Worm (Caenorhabditis elegans) whole organism, mixed stage, embryonic: Measurements from ENCODE around the gene Y66A7A.7.
A peak's percentile ranks its signal among the peaks of the same experiment; 100 is the strongest.

ENCODE experiments used
- bed-3 ChIP-seq: fragments of 200-800 bp; sonication (Bioruptor generic); optimal IDR thresholded peaks from 3 replicates; lab custom pipeline; 2018; ENCODE audit warnings: mild to moderate bottlenecking, missing genetic modification characterization, moderate library complexity, missing compliant biosample characterization
- blmp-1 ChIP-seq: fragments of 150-350 bp; optimal IDR thresholded peaks from 2 replicates; lab custom pipeline; 2014; ENCODE audit warnings: missing biosample characterization, missing genetic modification characterization
- ceh-39 ChIP-seq: fragments of 150-350 bp; optimal IDR thresholded peaks from 2 replicates; lab custom pipeline; 2014; ENCODE audit warnings: missing biosample characterization, missing genetic modification characterization
- ceh-43 ChIP-seq: fragments of 200-800 bp; sonication (Bioruptor generic); optimal IDR thresholded peaks from 2 replicates; lab custom pipeline; 2018; ENCODE audit warnings: mild to moderate bottlenecking, missing genetic modification characterization, moderate library complexity, missing compliant biosample characterization
- ceh-83 ChIP-seq: fragments of 200-800 bp; sonication (Bioruptor generic); optimal IDR thresholded peaks from 2 replicates; lab custom pipeline; 2018; ENCODE audit warnings: mild to moderate bottlenecking, missing genetic modification characterization, missing compliant biosample characterization
- ces-1 ChIP-seq: fragments of 150-350 bp; optimal IDR thresholded peaks from 2 replicates; lab custom pipeline; 2014; ENCODE audit warnings: missing biosample characterization, missing genetic modification reagents, missing genetic modification characterization
- cnd-1 ChIP-seq: fragments of 200-800 bp; sonication (Bioruptor generic); optimal IDR thresholded peaks from 2 replicates; lab custom pipeline; 2018; ENCODE audit warnings: mild to moderate bottlenecking, missing genetic modification characterization, missing compliant biosample characterization
- elt-1 ChIP-seq: sonication (generic microtip); optimal IDR thresholded peaks from 2 replicates; lab custom pipeline; 2017; ENCODE audit warnings: missing genetic modification characterization, mild to moderate bottlenecking, missing compliant biosample characterization, antibody characterized with exemption, moderate library complexity, borderline replicate concordance; ENCODE audit not compliant: insufficient read depth
- elt-3 ChIP-seq: fragments of 150-350 bp; optimal IDR thresholded peaks from 2 replicates; lab custom pipeline; 2014; ENCODE audit warnings: missing biosample characterization, missing genetic modification characterization
- flh-1 ChIP-seq: fragments of 200-800 bp; sonication (Bioruptor generic); optimal IDR thresholded peaks from 2 replicates; lab custom pipeline; 2018; ENCODE audit warnings: mild to moderate bottlenecking, missing genetic modification characterization, moderate library complexity, missing compliant biosample characterization
- hlh-1 ChIP-seq: fragments of 150-350 bp; optimal IDR thresholded peaks from 2 replicates; lab custom pipeline; 2014; ENCODE audit warnings: missing biosample characterization, missing genetic modification reagents, missing genetic modification characterization
- lin-13 ChIP-seq: fragments of 150-350 bp; optimal IDR thresholded peaks from 2 replicates; lab custom pipeline; 2014; ENCODE audit warnings: missing biosample characterization, missing genetic modification characterization
- lin-32 ChIP-seq: fragments of 200-800 bp; sonication (Bioruptor generic); optimal IDR thresholded peaks from 2 replicates; lab custom pipeline; 2018; ENCODE audit warnings: mild to moderate bottlenecking, missing genetic modification characterization, missing compliant biosample characterization
- lsy-2 ChIP-seq: fragments of 150-350 bp; optimal IDR thresholded peaks from 2 replicates; lab custom pipeline; 2014; ENCODE audit warnings: missing biosample characterization, missing genetic modification characterization
- mab-5 ChIP-seq: fragments of 150-350 bp; optimal IDR thresholded peaks from 2 replicates; lab custom pipeline; 2014; ENCODE audit warnings: missing biosample characterization, missing genetic modification characterization
- mep-1 ChIP-seq: fragments of 150-350 bp; optimal IDR thresholded peaks from 2 replicates; lab custom pipeline; 2017; ENCODE audit warnings: missing biosample characterization, missing genetic modification reagents, missing genetic modification characterization, inconsistent platforms
- mls-2 ChIP-seq: sonication (generic microtip); optimal IDR thresholded peaks from 2 replicates; lab custom pipeline; 2016; ENCODE audit warnings: mild to moderate bottlenecking, missing genetic modification characterization, moderate library complexity, missing compliant biosample characterization
- nhr-12 ChIP-seq: fragments of 150-350 bp; optimal IDR thresholded peaks from 2 replicates; lab custom pipeline; 2014; ENCODE audit warnings: missing biosample characterization, missing genetic modification characterization
- nhr-2 ChIP-seq: fragments of 150-350 bp; optimal IDR thresholded peaks from 2 replicates; lab custom pipeline; 2014; ENCODE audit warnings: missing biosample characterization, missing genetic modification characterization
- nhr-237 ChIP-seq: fragments of 150-350 bp; optimal IDR thresholded peaks from 2 replicates; lab custom pipeline; 2014; ENCODE audit warnings: missing biosample characterization, missing genetic modification characterization
- nhr-28 ChIP-seq: fragments of 150-350 bp; optimal IDR thresholded peaks from 2 replicates; lab custom pipeline; 2014; ENCODE audit warnings: missing biosample characterization, missing genetic modification characterization
- nhr-76 ChIP-seq: sonication (generic microtip); optimal IDR thresholded peaks from 2 replicates; lab custom pipeline; 2017; ENCODE audit warnings: missing biosample characterization, missing genetic modification characterization
- pha-4 ChIP-seq: fragments of 150-350 bp; optimal IDR thresholded peaks from 2 replicates; lab custom pipeline; 2018; ENCODE audit warnings: missing biosample characterization, missing genetic modification reagents, missing genetic modification characterization
- snpc-4 ChIP-seq: fragments of 150-350 bp; optimal IDR thresholded peaks from 2 replicates; lab custom pipeline; 2014; ENCODE audit warnings: missing biosample characterization, missing genetic modification characterization
- sptf-1 ChIP-seq: sonication (generic microtip); optimal IDR thresholded peaks from 2 replicates; lab custom pipeline; 2017; ENCODE audit warnings: mild to moderate bottlenecking, missing genetic modification characterization, moderate library complexity, missing compliant biosample characterization
- unc-39 ChIP-seq: fragments of 150-350 bp; optimal IDR thresholded peaks from 2 replicates; lab custom pipeline; 2014; ENCODE audit warnings: missing biosample characterization, missing genetic modification characterization
- unc-62 ChIP-seq: fragments of 150-350 bp; optimal IDR thresholded peaks from 2 replicates; lab custom pipeline; 2014; ENCODE audit warnings: missing biosample characterization, missing genetic modification reagents, missing genetic modification characterization
- zip-8 ChIP-seq: fragments of 150-350 bp; optimal IDR thresholded peaks from 2 replicates; lab custom pipeline; 2014; ENCODE audit warnings: missing biosample characterization, missing genetic modification characterization
- ztf-11 ChIP-seq: fragments of 150-350 bp; optimal IDR thresholded peaks from 2 replicates; lab custom pipeline; 2014; ENCODE audit warnings: missing biosample characterization, missing genetic modification characterization

The Y66A7A.7 gene

ce11 chrIII:11629354-11629753 is at the start of gene Y66A7A.7:
Gene Y66A7A.7 (minus strand): TSS chrIII:11629454.
- TF ChIP-seq nhr-12 (tag; lab: Kevin White, UChicago) (no peak), ces-1 (GFP tag; lab: Kevin White, UChicago) (no peak), elt-3 (tag; lab: Kevin White, UChicago) (no peak), ceh-43 (GFP tag; lab: Kevin White, UChicago) (no peak), mab-5 (tag; lab: Kevin White, UChicago) (no peak), nhr-2 (tag; lab: Kevin White, UChicago) (no peak), mep-1 (tag; lab: Kevin White, UChicago) (no peak), pha-4 (tag; lab: Kevin White, UChicago) (no peak), unc-39 (tag; lab: Kevin White, UChicago) (no peak), ceh-83 (GFP tag; lab: Kevin White, UChicago) (no peak), ceh-39 (tag; lab: Kevin White, UChicago) (no peak), lsy-2 (tag; lab: Kevin White, UChicago) (no peak), lin-13 (tag; lab: Kevin White, UChicago) (no peak), cnd-1 (tag; lab: Kevin White, UChicago) (no peak), elt-1 (tag; lab: Kevin White, UChicago) (no peak), nhr-76 (tag; lab: Kevin White, UChicago) (no peak), mls-2 (tag; lab: Kevin White, UChicago) (no peak)

ce11 chrIII:11669008-11669407 is 39.8 kb upstream of the Y66A7A.7 start:
- TF ChIP-seq mep-1 (tag; lab: Kevin White, UChicago) (no peak), nhr-28 (no peak), zip-8 (tag; lab: Kevin White, UChicago) (no peak), ceh-83 (GFP tag; lab: Kevin White, UChicago) (no peak), hlh-1 (no peak), elt-3 (tag; lab: Kevin White, UChicago) (no peak), ztf-11 (no peak), elt-1 (tag; lab: Kevin White, UChicago) (no peak), ces-1 (GFP tag; lab: Kevin White, UChicago) (no peak), mls-2 (tag; lab: Kevin White, UChicago) (no peak), nhr-76 (tag; lab: Kevin White, UChicago) (no peak), lin-13 (tag; lab: Kevin White, UChicago) (no peak), snpc-4 (tag; lab: Kevin White, UChicago) (no peak), ceh-39 (tag; lab: Kevin White, UChicago) (no peak)

ce11 chrIII:11666819-11667218 is 37.6 kb upstream of the Y66A7A.7 start:
- no peak for TF ChIP-seq mls-2 (tag; lab: Kevin White, UChicago)
- TF ChIP-seq blmp-1 (tag; lab: Kevin White, UChicago) = peak; percentile 27

ce11 chrIII:11663400-11663799 is 34.1 kb upstream of the Y66A7A.7 start:
- TF ChIP-seq lin-32 (GFP tag; lab: Kevin White, UChicago) (no peak), flh-1 (GFP tag; lab: Kevin White, UChicago) (no peak), lsy-2 (tag; lab: Kevin White, UChicago) (no peak), ces-1 (GFP tag; lab: Kevin White, UChicago) (peak; percentile 67), elt-3 (tag; lab: Kevin White, UChicago) (no peak)

- TF ChIP-seq lsy-2 (tag; lab: Kevin White, UChicago) (no peak), ces-1 (GFP tag; lab: Kevin White, UChicago) (no peak), bed-3 (GFP tag; lab: Kevin White, UChicago) (no peak), nhr-76 (tag; lab: Kevin White, UChicago) (no peak), elt-1 (tag; lab: Kevin White, UChicago) (no peak), ztf-11 (no peak), sptf-1 (tag; lab: Kevin White, UChicago) (no peak), unc-39 (tag; lab: Kevin White, UChicago) (no peak), unc-62 (no peak)
These were observed 31.5 kb upstream of the Y66A7A.7 start for ce11 chrIII:11660736-11661135.

ce11 chrIII:11659804-11660203 is 30.6 kb upstream of the Y66A7A.7 start:
- TF ChIP-seq elt-3 (tag; lab: Kevin White, UChicago) (no peak), sptf-1 (tag; lab: Kevin White, UChicago) (no peak), hlh-1 (no peak), mab-5 (tag; lab: Kevin White, UChicago) (no peak), lin-13 (tag; lab: Kevin White, UChicago) (no peak), ceh-83 (GFP tag; lab: Kevin White, UChicago) (no peak), mep-1 (tag; lab: Kevin White, UChicago) (no peak), nhr-2 (tag; lab: Kevin White, UChicago) (no peak), nhr-237 (tag; lab: Kevin White, UChicago) (no peak), flh-1 (GFP tag; lab: Kevin White, UChicago) (no peak)
